Worm (Caenorhabditis elegans): ENCODE results near the gene npp-9.

Gene npp-9

ce11 chrIII:3413437-3413836 lies 9.2 kb upstream of the npp-9 start:
- no peak for TF ChIP-seq unc-62 (GFP tag; optimal IDR thresholded peaks at IDR 0.05)

ce11 chrIII:3405535-3405934 lies 1.3 kb upstream of the npp-9 start, which contains the start of gene golg-4:
Gene golg-4, plus strand, starts transcription at chrIII:3405568.
- TF ChIP-seq unc-62 (GFP tag; optimal IDR thresholded peaks at IDR 0.05): no peak

- no peak for TF ChIP-seq unc-62 (GFP tag; optimal IDR thresholded peaks at IDR 0.05)
Observed at ce11 chrIII:3400444-3400843, 3.8 kb downstream of the npp-9 start.

- no peak for TF ChIP-seq unc-62 (GFP tag; optimal IDR thresholded peaks at IDR 0.05)
Observed at ce11 chrIII:3398485-3398884, 5.8 kb downstream of the npp-9 start.

- no peak for TF ChIP-seq unc-62 (GFP tag; optimal IDR thresholded peaks at IDR 0.05)
Observed at ce11 chrIII:3397678-3398077, 6.6 kb downstream of the npp-9 start, which contains the start of gene clpf-1. Gene clpf-1, plus strand, starts transcription at chrIII:3397743.

ce11 chrIII:3395874-3396467 lies 8.3 kb downstream of the npp-9 start, which contains the start of gene cri-3:
Gene cri-3, plus strand, starts transcription at chrIII:3396355.
- TF ChIP-seq unc-62 (GFP tag; optimal IDR thresholded peaks at IDR 0.05): no peak

- no peak for TF ChIP-seq unc-62 (GFP tag; optimal IDR thresholded peaks at IDR 0.05)
Observed at ce11 chrIII:3395112-3395511, 9.2 kb downstream of the npp-9 start.

ce11 chrIII:3393687-3394086 lies 10.6 kb downstream of the npp-9 start, which contains the start of gene mlc-4:
Gene mlc-4, minus strand, starts transcription at chrIII:3393787.
- TF ChIP-seq unc-62 (GFP tag; optimal IDR thresholded peaks at IDR 0.05): no peak

ce11 chrIII:3390144-3390543 lies 14.1 kb downstream of the npp-9 start:
- TF ChIP-seq unc-62 (GFP tag; optimal IDR thresholded peaks at IDR 0.05): no peak

ce11 chrIII:3389426-3390020 lies 14.8 kb downstream of the npp-9 start, which contains the start of the genes elmd-1 and hecw-1:
Gene elmd-1, plus strand, starts transcription at chrIII:3389919.
Gene hecw-1, minus strand, starts transcription at chrIII:3389970.
- TF ChIP-seq unc-62 (GFP tag; optimal IDR thresholded peaks at IDR 0.05): no peak

ce11 chrIII:3382465-3382864 lies 21.8 kb downstream of the npp-9 start:
- no peak for TF ChIP-seq unc-62 (GFP tag; optimal IDR thresholded peaks at IDR 0.05)

ce11 chrIII:3381866-3382265 lies 22.4 kb downstream of the npp-9 start:
- no peak for TF ChIP-seq unc-62 (GFP tag; optimal IDR thresholded peaks at IDR 0.05)

- TF ChIP-seq unc-62 (GFP tag; optimal IDR thresholded peaks at IDR 0.05): no peak
Observed at ce11 chrIII:3377700-3378099, 26.6 kb downstream of the npp-9 start.

- TF ChIP-seq unc-62 (GFP tag; optimal IDR thresholded peaks at IDR 0.05): no peak
Observed at ce11 chrIII:3377134-3377533, 27.1 kb downstream of the npp-9 start.

ce11 chrIII:3372278-3372677 lies 32.0 kb downstream of the npp-9 start:
- no peak for TF ChIP-seq unc-62 (GFP tag; optimal IDR thresholded peaks at IDR 0.05)

- TF ChIP-seq unc-62 (GFP tag; optimal IDR thresholded peaks at IDR 0.05): no peak
Observed at ce11 chrIII:3370770-3371169, 33.5 kb downstream of the npp-9 start.

- TF ChIP-seq unc-62 (GFP tag; optimal IDR thresholded peaks at IDR 0.05): no peak
Observed at ce11 chrIII:3370054-3370453, 34.2 kb downstream of the npp-9 start, which contains the start of gene prk-2. Gene prk-2, minus strand, starts transcription at chrIII:3370209.
